Fruit fly (Drosophila melanogaster) whole organism, embryonic: ENCODE data around the gene Fer3HCH.
A peak's percentile ranks its signal among the peaks of the same experiment; 100 is the strongest.

ENCODE experiments used
- Antp ChIP-seq: fragments of 200-800 bp; sonication (Bioruptor generic); optimal IDR thresholded peaks from 3 replicates; lab custom pipeline; 2016; ENCODE audit warnings: missing biosample characterization, missing genetic modification characterization
- C15 ChIP-seq: fragments of 200-800 bp; sonication (Bioruptor generic); IDR thresholded peaks from 3 replicates; pipeline ENCODE4 v1.3.6; 2022; ENCODE audit warnings: missing biosample characterization, missing genetic modification characterization
- CG10462 ChIP-seq: fragments of 200-800 bp; sonication (Bioruptor generic); optimal IDR thresholded peaks from 2 replicates; lab custom pipeline; 2016; ENCODE audit warnings: missing biosample characterization, missing genetic modification characterization
- CG11723 ChIP-seq: fragments of 200-800 bp; sonication (Bioruptor generic); optimal IDR thresholded peaks from 2 replicates; lab custom pipeline; 2017; ENCODE audit warnings: missing biosample characterization, mild to moderate bottlenecking, missing genetic modification characterization
- CG12071 ChIP-seq: fragments of 200-800 bp; sonication (Bioruptor generic); optimal IDR thresholded peaks from 3 replicates; lab custom pipeline; 2018; ENCODE audit warnings: missing biosample characterization, mild to moderate bottlenecking, missing genetic modification characterization
- CG12391 ChIP-seq: fragments of 200-800 bp; sonication (Bioruptor generic); optimal IDR thresholded peaks from 3 replicates; lab custom pipeline; 2018; ENCODE audit warnings: missing biosample characterization, mild to moderate bottlenecking, missing genetic modification characterization, moderate library complexity
- CG13296 ChIP-seq: fragments of 200-800 bp; sonication (Bioruptor generic); optimal IDR thresholded peaks from 3 replicates; lab custom pipeline; 2018; ENCODE audit warnings: missing biosample characterization, mild to moderate bottlenecking, missing genetic modification characterization
- CG15073 ChIP-seq: fragments of 200-800 bp; sonication (Bioruptor generic); optimal IDR thresholded peaks from 2 replicates; lab custom pipeline; 2016; ENCODE audit warnings: missing biosample characterization, missing genetic modification characterization
- CG15269 ChIP-seq: fragments of 200-800 bp; sonication (Bioruptor generic); optimal IDR thresholded peaks from 2 replicates; lab custom pipeline; 2018; ENCODE audit warnings: missing biosample characterization, mild to moderate bottlenecking, missing genetic modification characterization, moderate library complexity
- CG15479 ChIP-seq: fragments of 200-800 bp; sonication (Bioruptor generic); optimal IDR thresholded peaks from 3 replicates; lab custom pipeline; 2019; ENCODE audit warnings: missing biosample characterization, mild to moderate bottlenecking, missing genetic modification characterization, moderate library complexity
- CG1602 ChIP-seq: fragments of 200-800 bp; sonication (Bioruptor generic); optimal IDR thresholded peaks from 3 replicates; lab custom pipeline; 2016; ENCODE audit warnings: missing biosample characterization, missing genetic modification characterization
- CG30020 ChIP-seq: fragments of 200-800 bp; optimal IDR thresholded peaks from 2 replicates; lab custom pipeline; 2019; ENCODE audit warnings: missing biosample characterization, mild to moderate bottlenecking, missing genetic modification characterization, moderate library complexity
- CG3065 ChIP-seq: fragments of 200-800 bp; sonication (Bioruptor generic); optimal IDR thresholded peaks from 2 replicates; lab custom pipeline; 2016; ENCODE audit warnings: missing biosample characterization, missing genetic modification characterization
- CG34224 ChIP-seq: fragments of 200-800 bp; sonication (Bioruptor generic); IDR thresholded peaks from 3 replicates; pipeline ENCODE4 v1.3.6; 2022; ENCODE audit warnings: missing biosample characterization, missing genetic modification characterization; ENCODE audit not compliant: partially characterized antibody
- CG34376 ChIP-seq: fragments of 200-800 bp; sonication (Bioruptor generic); optimal IDR thresholded peaks from 2 replicates; lab custom pipeline; 2018; ENCODE audit warnings: missing biosample characterization, mild to moderate bottlenecking, missing genetic modification characterization
- CG42726 ChIP-seq: fragments of 200-800 bp; sonication (Bioruptor generic); IDR thresholded peaks from 2 replicates; pipeline ENCODE4 v1.3.6; 2022; ENCODE audit warnings: missing biosample characterization, missing genetic modification characterization; ENCODE audit not compliant: partially characterized antibody
- CG7745 ChIP-seq: fragments of 200-800 bp; sonication (Bioruptor generic); optimal IDR thresholded peaks from 2 replicates; lab custom pipeline; 2018; ENCODE audit warnings: missing biosample characterization, mild to moderate bottlenecking, missing genetic modification characterization, moderate library complexity
- CG8281 ChIP-seq: fragments of 200-800 bp; sonication (Bioruptor generic); optimal IDR thresholded peaks from 2 replicates; lab custom pipeline; 2018; ENCODE audit warnings: missing biosample characterization, mild to moderate bottlenecking, missing genetic modification characterization, moderate library complexity
- CG9215 ChIP-seq: fragments of 200-800 bp; sonication (Bioruptor generic); IDR thresholded peaks from 2 replicates; pipeline ENCODE4 v1.3.6; 2022; ENCODE audit warnings: missing biosample characterization, missing genetic modification characterization
- Dip2 ChIP-seq: fragments of 200-800 bp; sonication (Bioruptor generic); IDR thresholded peaks from 2 replicates; pipeline ENCODE4 v1.3.6; 2022; ENCODE audit warnings: missing biosample characterization, missing genetic modification characterization
- Doc2 ChIP-seq: fragments of 200-800 bp; sonication (Bioruptor generic); IDR thresholded peaks from 2 replicates; pipeline ENCODE4 v1.3.6; 2022; ENCODE audit warnings: missing biosample characterization, missing genetic modification characterization
- Dref ChIP-seq: fragments of 200-800 bp; sonication (Bioruptor generic); IDR thresholded peaks from 2 replicates; pipeline ENCODE4 v1.3.6; 2022; ENCODE audit warnings: missing biosample characterization, missing genetic modification characterization
- E2f2 ChIP-seq: fragments of 200-800 bp; sonication (Bioruptor generic); IDR thresholded peaks from 2 replicates; pipeline ENCODE4 v1.3.6; 2022; ENCODE audit warnings: missing biosample characterization, missing genetic modification characterization
- Elba2 ChIP-seq: fragments of 200-800 bp; sonication (Bioruptor generic); optimal IDR thresholded peaks from 3 replicates; lab custom pipeline; 2016; ENCODE audit warnings: missing biosample characterization, missing genetic modification characterization
- Ets97D ChIP-seq: fragments of 200-800 bp; sonication (Bioruptor generic); optimal IDR thresholded peaks from 3 replicates; lab custom pipeline; 2016; ENCODE audit warnings: missing biosample characterization, missing genetic modification characterization
- Fer1 ChIP-seq: fragments of 200-800 bp; sonication (Bioruptor generic); optimal IDR thresholded peaks from 2 replicates; lab custom pipeline; 2017; ENCODE audit warnings: missing biosample characterization, mild to moderate bottlenecking, missing genetic modification characterization
- Hr78 ChIP-seq, 2 experiments: fragments of 200-800 bp in 1 of 2; fragments of >200 bp in 1 of 2; sonication (Bioruptor generic) in 1 of 2; optimal IDR thresholded peaks; 2 replicates each; lab custom pipeline; 2017 to 2019; ENCODE audit warnings: missing biosample characterization in 2 of 2, missing genetic modification characterization in 2 of 2, mild to moderate bottlenecking in 1 of 2, moderate library complexity in 1 of 2
- Lhr ChIP-seq: fragments of 200-800 bp; sonication (Bioruptor generic); optimal IDR thresholded peaks from 3 replicates; lab custom pipeline; 2017; ENCODE audit warnings: mild to moderate bottlenecking, missing biosample characterization, missing genetic modification reagents, missing genetic modification characterization
- Lpt ChIP-seq: fragments of >200 bp; optimal IDR thresholded peaks from 2 replicates; lab custom pipeline; 2018; ENCODE audit warnings: missing biosample characterization, missing genetic modification characterization
- Max ChIP-seq: fragments of 200-800 bp; sonication (Bioruptor generic); optimal IDR thresholded peaks from 2 replicates; lab custom pipeline; 2016; ENCODE audit warnings: missing biosample characterization, mild to moderate bottlenecking, missing genetic modification characterization
- Nf-YC ChIP-seq: fragments of 200-800 bp; optimal IDR thresholded peaks from 3 replicates; lab custom pipeline; 2019; ENCODE audit warnings: missing biosample characterization, mild to moderate bottlenecking, missing genetic modification characterization, moderate library complexity
- PHDP ChIP-seq: fragments of 200-800 bp; sonication (Bioruptor generic); optimal IDR thresholded peaks from 3 replicates; lab custom pipeline; 2018; ENCODE audit warnings: missing biosample characterization, mild to moderate bottlenecking, missing genetic modification characterization, moderate library complexity
- Scr ChIP-seq: fragments of 200-800 bp; sonication (Bioruptor generic); IDR thresholded peaks from 2 replicates; pipeline ENCODE4 v1.3.6; 2022; ENCODE audit warnings: missing biosample characterization, missing genetic modification characterization; ENCODE audit not compliant: partially characterized antibody
- ab ChIP-seq: fragments of 200-800 bp; sonication (Bioruptor generic); optimal IDR thresholded peaks from 2 replicates; lab custom pipeline; 2016; ENCODE audit warnings: missing biosample characterization, missing genetic modification characterization
- al ChIP-seq: fragments of 200-800 bp; sonication (Bioruptor generic); IDR thresholded peaks from 2 replicates; pipeline ENCODE4 v1.3.6; 2022; ENCODE audit warnings: missing biosample characterization, missing genetic modification characterization
- bbx ChIP-seq: fragments of 200-800 bp; sonication (Bioruptor generic); IDR thresholded peaks from 2 replicates; pipeline ENCODE4 v1.3.6; 2022; ENCODE audit warnings: missing biosample characterization, missing genetic modification characterization; ENCODE audit not compliant: partially characterized antibody
- bigmax ChIP-seq: fragments of 200-800 bp; sonication (Bioruptor generic); optimal IDR thresholded peaks from 2 replicates; lab custom pipeline; 2018; ENCODE audit warnings: missing biosample characterization, mild to moderate bottlenecking, missing genetic modification characterization
- dati ChIP-seq: fragments of 200-800 bp; sonication (Bioruptor generic); IDR thresholded peaks from 2 replicates; pipeline ENCODE4 v1.3.6; 2022; ENCODE audit warnings: missing biosample characterization, missing genetic modification characterization
- eve ChIP-seq, 2 experiments: fragments of >200 bp; optimal IDR thresholded peaks; 2 replicates each; lab custom pipeline; 2017; ENCODE audit warnings: missing biosample characterization in 2 of 2, missing genetic modification characterization in 2 of 2
- fd96Cb ChIP-seq: fragments of 200-800 bp; sonication (Bioruptor generic); optimal IDR thresholded peaks from 2 replicates; lab custom pipeline; 2018; ENCODE audit warnings: missing biosample characterization, mild to moderate bottlenecking, missing genetic modification characterization, moderate library complexity
- gcm2 ChIP-seq: fragments of 200-800 bp; sonication (Bioruptor generic); optimal IDR thresholded peaks from 2 replicates; lab custom pipeline; 2016; ENCODE audit warnings: missing biosample characterization, missing genetic modification characterization
- gro ChIP-seq: fragments of 200-800 bp; sonication (Bioruptor generic); optimal IDR thresholded peaks from 2 replicates; lab custom pipeline; 2016; ENCODE audit warnings: missing biosample characterization, missing genetic modification characterization
- maf-S ChIP-seq: fragments of 200-800 bp; sonication (Bioruptor generic); optimal IDR thresholded peaks from 2 replicates; lab custom pipeline; 2016; ENCODE audit warnings: missing biosample characterization, missing genetic modification characterization
- mirr ChIP-seq: fragments of 200-800 bp; sonication (Bioruptor generic); optimal IDR thresholded peaks from 3 replicates; lab custom pipeline; 2018; ENCODE audit warnings: missing biosample characterization, mild to moderate bottlenecking, missing genetic modification characterization
- nmo ChIP-seq: fragments of 200-800 bp; sonication (Bioruptor generic); optimal IDR thresholded peaks from 2 replicates; lab custom pipeline; 2018; ENCODE audit warnings: missing biosample characterization, mild to moderate bottlenecking, missing genetic modification characterization, moderate library complexity
- salm ChIP-seq: fragments of 200-800 bp; sonication (Bioruptor generic); optimal IDR thresholded peaks from 2 replicates; lab custom pipeline; 2018; ENCODE audit warnings: missing biosample characterization, mild to moderate bottlenecking, missing genetic modification characterization
- schlank ChIP-seq: fragments of 200-800 bp; sonication (Bioruptor generic); optimal IDR thresholded peaks from 2 replicates; lab custom pipeline; 2018; ENCODE audit warnings: missing biosample characterization, mild to moderate bottlenecking, missing genetic modification characterization
- sim ChIP-seq: fragments of 200-800 bp; sonication (Bioruptor generic); IDR thresholded peaks from 2 replicates; pipeline ENCODE4 v1.3.6; 2022; ENCODE audit warnings: missing biosample characterization, missing genetic modification characterization
- ssp ChIP-seq: fragments of 200-800 bp; sonication (Bioruptor generic); IDR thresholded peaks from 2 replicates; pipeline ENCODE4 v1.3.6; 2022; ENCODE audit warnings: missing biosample characterization, missing genetic modification characterization
- tap ChIP-seq: fragments of 200-800 bp; optimal IDR thresholded peaks from 3 replicates; lab custom pipeline; 2019; ENCODE audit warnings: missing biosample characterization, mild to moderate bottlenecking, missing genetic modification characterization, moderate library complexity
- zen ChIP-seq: fragments of 200-800 bp; sonication (Bioruptor generic); optimal IDR thresholded peaks from 3 replicates; lab custom pipeline; 2018; ENCODE audit warnings: missing biosample characterization, mild to moderate bottlenecking, missing genetic modification characterization, moderate library complexity
- zfh1 ChIP-seq: fragments of 200-800 bp; sonication (Bioruptor generic); IDR thresholded peaks from 3 replicates; pipeline ENCODE4 v1.3.6; 2022; ENCODE audit warnings: missing biosample characterization, missing genetic modification characterization

Gene Fer3HCH

dm6 chrX:13143100-13143499 lies 35.1 kb upstream of the Fer3HCH start (continued):
- TF ChIP-seq CG15479 (GFP tag; lab: Kevin White, UChicago) (peak; percentile 2), schlank (no peak), C15 (GFP tag; lab: Robert Waterston, UW) (no peak), ssp (GFP tag; lab: Robert Waterston, UW) (no peak), Elba2 (GFP tag; lab: Kevin White, UChicago) (no peak), CG3065 (GFP tag; lab: Kevin White, UChicago) (no peak), CG1602 (GFP tag; lab: Kevin White, UChicago) (no peak), Dref (GFP tag; lab: Robert Waterston, UW) (no peak), bigmax (no peak), gcm2 (GFP tag; lab: Kevin White, UChicago) (no peak), CG8281 (tag; lab: Kevin White, UChicago) (no peak), CG15269 (tag; lab: Kevin White, UChicago) (peak; percentile 54), CG13296 (GFP tag; lab: Kevin White, UChicago) (peak; percentile 31), Lhr (GFP tag; lab: Kevin White, UChicago) (no peak), Lpt (GFP tag; lab: Kevin White, UChicago) (no peak), Max (GFP tag; lab: Kevin White, UChicago) (no peak), bbx (GFP tag; lab: Robert Waterston, UW) (no peak), CG11723 (GFP tag; lab: Kevin White, UChicago) (no peak), Hr78 (GFP tag; optimal IDR thresholded peaks at IDR 0.05; lab: Kevin White, UChicago) (no peak), eve (GFP tag; optimal IDR thresholded peaks at IDR 0.05; lab: Kevin White, UChicago) (peak in 1 of 2 experiments; percentile 50), CG34376 (no peak), gro (no peak), CG30020 (no peak), al (GFP tag; lab: Robert Waterston, UW) (no peak), PHDP (peak; percentile 39), Fer1 (GFP tag; lab: Kevin White, UChicago) (no peak), nmo (GFP tag; lab: Kevin White, UChicago) (peak; percentile 42), fd96Cb (tag; lab: Kevin White, UChicago) (peak; percentile 50), CG15073 (GFP tag; lab: Kevin White, UChicago) (no peak), Doc2 (no peak), CG9215 (GFP tag; lab: Robert Waterston, UW) (no peak), dati (GFP tag; lab: Robert Waterston, UW) (no peak), zfh1 (GFP tag; lab: Robert Waterston, UW) (0 out of 3 replicates have a peak, but pooled peaks have one; percentile 17), maf-S (GFP tag; lab: Kevin White, UChicago) (no peak), Scr (no peak), CG42726 (no peak), tap (tag; lab: Kevin White, UChicago) (peak; percentile 47), E2f2 (no peak), Ets97D (no peak), sim (GFP tag; lab: Robert Waterston, UW) (no peak; the same call in 1 of the 2 replicates), zen (peak; percentile 81), CG12391 (peak; percentile 40), Nf-YC (no peak), CG7745 (no peak), CG34224 (no peak), CG10462 (no peak), salm (tag; lab: Kevin White, UChicago) (peak; percentile 5), CG12071 (GFP tag; lab: Kevin White, UChicago) (no peak), ab (GFP tag; lab: Kevin White, UChicago) (no peak), Antp (no peak), mirr (GFP tag; lab: Kevin White, UChicago) (no peak), Dip2 (GFP tag; lab: Robert Waterston, UW) (no peak)
